Fruit fly (Drosophila melanogaster) whole organism, wandering third instar larva: ENCODE measurements around the gene Pdi.

Experiments used
- Abd-B ChIP-seq: fragments of >200 bp; optimal IDR thresholded peaks from 2 replicates; lab custom pipeline; 2017; ENCODE audit warnings: missing biosample characterization, missing genetic modification characterization
- Dfd ChIP-seq: fragments of >200 bp; optimal IDR thresholded peaks from 2 replicates; lab custom pipeline; 2017; ENCODE audit warnings: missing biosample characterization, missing genetic modification characterization
- Dif ChIP-seq: fragments of 200-275, 200-300 bp; sonication (Bioruptor generic); optimal IDR thresholded peaks from 2 replicates; lab custom pipeline; 2018; ENCODE audit warnings: missing biosample characterization, missing genetic modification characterization; ENCODE audit not compliant: partially characterized antibody
- GATAd ChIP-seq: sonication (Bioruptor generic); optimal IDR thresholded peaks from 2 replicates; lab custom pipeline; 2016; ENCODE audit warnings: missing biosample characterization, missing genetic modification characterization
- Hnf4 ChIP-seq: fragments of 200-800 bp; sonication (Bioruptor generic); optimal IDR thresholded peaks from 2 replicates; lab custom pipeline; 2016; ENCODE audit warnings: missing biosample characterization, mild to moderate bottlenecking, missing genetic modification characterization
- Hr78 ChIP-seq: fragments of >200 bp; optimal IDR thresholded peaks from 2 replicates; lab custom pipeline; 2017; ENCODE audit warnings: missing biosample characterization, missing genetic modification characterization
- Hr83 ChIP-seq: fragments of 200-300 bp; sonication (Bioruptor generic); optimal IDR thresholded peaks from 2 replicates; lab custom pipeline; 2016; ENCODE audit warnings: missing biosample characterization, mild to moderate bottlenecking, missing genetic modification characterization, moderate library complexity; ENCODE audit not compliant: poor library complexity, severe bottlenecking
- Mio ChIP-seq: sonication (Bioruptor generic); optimal IDR thresholded peaks from 2 replicates; lab custom pipeline; 2016; ENCODE audit warnings: missing biosample characterization, missing genetic modification characterization
- Myc ChIP-seq: fragments of >200 bp; optimal IDR thresholded peaks from 2 replicates; lab custom pipeline; 2017
- pan ChIP-seq: fragments of >200 bp; optimal IDR thresholded peaks from 2 replicates; lab custom pipeline; 2017
- psq ChIP-seq: fragments of 200-800 bp; sonication (Bioruptor generic); optimal IDR thresholded peaks from 3 replicates; lab custom pipeline; 2017; ENCODE audit warnings: missing biosample characterization, mild to moderate bottlenecking, missing genetic modification characterization, moderate library complexity
- rgr ChIP-seq: fragments of 200-800 bp; sonication (Bioruptor generic); optimal IDR thresholded peaks from 3 replicates; lab custom pipeline; 2016; ENCODE audit warnings: missing biosample characterization, mild to moderate bottlenecking, missing genetic modification characterization
- sage ChIP-seq: fragments of 200-800 bp; sonication (Bioruptor generic); optimal IDR thresholded peaks from 2 replicates; lab custom pipeline; 2016; ENCODE audit warnings: missing biosample characterization, mild to moderate bottlenecking, missing genetic modification characterization
- usp ChIP-seq: fragments of >200 bp; optimal IDR thresholded peaks from 2 replicates; lab custom pipeline; 2017; ENCODE audit warnings: missing biosample characterization, missing genetic modification characterization

dm6 chr3L:15146643-15147187, 4.1 kb upstream of the Pdi start, which contains the start of gene FucTA:
- TF ChIP-seq Mio (GFP tag; lab: Kevin White, UChicago) (no peak), usp (GFP tag; lab: Kevin White, UChicago) (no peak), Abd-B (no peak), Myc (lab: Kevin White, UChicago) (no peak), Hr78 (GFP tag; lab: Kevin White, UChicago) (no peak), rgr (GFP tag; lab: Kevin White, UChicago) (no peak), Hr83 (GFP tag; lab: Kevin White, UChicago) (no peak), Dif (GFP tag; lab: Kevin White, UChicago) (no peak), Dfd (no peak), psq (GFP tag; lab: Kevin White, UChicago) (no peak), sage (no peak), pan (lab: Kevin White, UChicago) (no peak), GATAd (no peak), Hnf4 (GFP tag; lab: Kevin White, UChicago) (no peak)
